Worm (Caenorhabditis elegans) whole organism, L1 larva: ENCODE data around the gene C30G7.3.

ENCODE experiments used
- aha-1 ChIP-seq: fragments of 150-350 bp; optimal IDR thresholded peaks from 2 replicates; lab custom pipeline; 2014; ENCODE audit warnings: missing biosample characterization, missing genetic modification characterization
- alr-1 ChIP-seq: fragments of 200-800 bp; sonication (Bioruptor generic); optimal IDR thresholded peaks from 2 replicates; lab custom pipeline; 2018; ENCODE audit warnings: borderline replicate concordance, mild to moderate bottlenecking, missing genetic modification characterization, missing compliant biosample characterization
- aly-2 ChIP-seq: fragments of 150-350 bp; optimal IDR thresholded peaks from 2 replicates; lab custom pipeline; 2014; ENCODE audit warnings: missing biosample characterization, missing genetic modification characterization
- ama-1 ChIP-seq: fragments of 150-350 bp; optimal IDR thresholded peaks from 2 replicates; lab custom pipeline; 2014
- blmp-1 ChIP-seq: fragments of 150-350 bp; optimal IDR thresholded peaks from 2 replicates; lab custom pipeline; 2014; ENCODE audit warnings: missing biosample characterization, missing genetic modification characterization
- ceh-8 ChIP-seq: fragments of 200-800 bp; sonication (Bioruptor generic); optimal IDR thresholded peaks from 2 replicates; lab custom pipeline; 2018; ENCODE audit warnings: mild to moderate bottlenecking, missing genetic modification characterization, moderate library complexity, missing compliant biosample characterization
- ceh-82 ChIP-seq, 3 experiments: fragments of 150-350 bp in 1 of 3; sonication (generic microtip) in 2 of 3; optimal IDR thresholded peaks; 2 replicates each; lab custom pipeline; 2014 to 2017; ENCODE audit warnings: missing biosample characterization in 3 of 3, missing genetic modification characterization in 3 of 3
- ceh-88 ChIP-seq: fragments of 200-800 bp; sonication (Bioruptor generic); IDR thresholded peaks from 2 replicates; pipeline ENCODE4 v1.3.6; 2022; ENCODE audit warnings: missing genetic modification characterization, missing compliant biosample characterization
- ceh-90 ChIP-seq: sonication (generic microtip); optimal IDR thresholded peaks from 2 replicates; lab custom pipeline; 2016; ENCODE audit warnings: missing genetic modification characterization, missing compliant biosample characterization
- egl-13 ChIP-seq: sonication (generic microtip); optimal IDR thresholded peaks from 2 replicates; lab custom pipeline; 2016; ENCODE audit warnings: missing genotype, missing genetic modification reagents, missing genetic modification characterization, missing compliant biosample characterization
- elt-3 ChIP-seq, 6 experiments: fragments of 150-350 bp in 1 of 6; sonication (generic microtip); optimal IDR thresholded peaks; 2 replicates each; lab custom pipeline; 2017 to 2018; ENCODE audit warnings: missing biosample characterization in 6 of 6, missing genetic modification characterization in 6 of 6, inconsistent platforms in 1 of 6
- fkh-8 ChIP-seq: sonication (generic microtip); optimal IDR thresholded peaks from 2 replicates; lab custom pipeline; 2016; ENCODE audit warnings: mild to moderate bottlenecking, missing genetic modification characterization, missing compliant biosample characterization
- fos-1 ChIP-seq: fragments of 150-350 bp; optimal IDR thresholded peaks from 2 replicates; lab custom pipeline; 2014; ENCODE audit warnings: missing biosample characterization, missing genetic modification characterization
- hlh-4 ChIP-seq: sonication (generic microtip); optimal IDR thresholded peaks from 2 replicates; lab custom pipeline; 2016; ENCODE audit warnings: mild to moderate bottlenecking, missing genetic modification characterization, missing compliant biosample characterization
- irx-1 ChIP-seq: sonication (generic microtip); optimal IDR thresholded peaks from 2 replicates; lab custom pipeline; 2016; ENCODE audit warnings: missing genetic modification characterization, missing compliant biosample characterization
- isw-1 ChIP-seq: fragments of 200-800 bp; sonication (Bioruptor generic); IDR thresholded peaks from 2 replicates; pipeline ENCODE4 v1.3.6; 2022; ENCODE audit warnings: missing genetic modification characterization, missing compliant biosample characterization
- jun-1 ChIP-seq: fragments of 150-350 bp; optimal IDR thresholded peaks from 2 replicates; lab custom pipeline; 2014; ENCODE audit warnings: missing biosample characterization, missing genetic modification reagents, missing genetic modification characterization
- lin-14 ChIP-seq: fragments of 200-800 bp; sonication (Bioruptor generic); optimal IDR thresholded peaks from 2 replicates; lab custom pipeline; 2018; ENCODE audit warnings: mild to moderate bottlenecking, missing genetic modification characterization, moderate library complexity, missing compliant biosample characterization
- mdl-1 ChIP-seq, 2 experiments: fragments of 150-350 bp; optimal IDR thresholded peaks; 2 replicates each; lab custom pipeline; 2014 to 2017; ENCODE audit warnings: missing biosample characterization in 2 of 2, missing genetic modification characterization in 2 of 2, inconsistent platforms in 1 of 2
- nhr-12 ChIP-seq: sonication (generic microtip); optimal IDR thresholded peaks from 2 replicates; lab custom pipeline; 2017; ENCODE audit warnings: missing biosample characterization, missing genetic modification characterization
- nhr-19 ChIP-seq: fragments of 200-800 bp; sonication (Bioruptor generic); conservative IDR thresholded peaks from 2 replicates; pipeline ENCODE4 v1.3.6; 2022; ENCODE audit warnings: missing genetic modification characterization, missing compliant biosample characterization
- nhr-20 ChIP-seq: sonication (generic microtip); optimal IDR thresholded peaks from 2 replicates; lab custom pipeline; 2016; ENCODE audit warnings: mild to moderate bottlenecking, missing genetic modification characterization, missing compliant biosample characterization
- nhr-237 ChIP-seq: fragments of 150-350 bp; optimal IDR thresholded peaks from 2 replicates; lab custom pipeline; 2014; ENCODE audit warnings: missing biosample characterization, missing genetic modification characterization
- nhr-47 ChIP-seq: sonication (generic microtip); optimal IDR thresholded peaks from 2 replicates; lab custom pipeline; 2016; ENCODE audit warnings: mild to moderate bottlenecking, missing genetic modification characterization, moderate library complexity, missing compliant biosample characterization
- nhr-71 ChIP-seq: sonication (generic microtip); optimal IDR thresholded peaks from 2 replicates; lab custom pipeline; 2016; ENCODE audit warnings: mild to moderate bottlenecking, missing genetic modification characterization, moderate library complexity, missing compliant biosample characterization
- nhr-77 ChIP-seq: fragments of 150-350 bp; optimal IDR thresholded peaks from 2 replicates; lab custom pipeline; 2014; ENCODE audit warnings: missing biosample characterization, missing genetic modification characterization
- nhr-85 ChIP-seq: sonication (generic microtip); peaks from one replicate; lab custom pipeline; 2016; ENCODE audit warnings: missing genetic modification characterization, inconsistent platforms, missing compliant biosample characterization
- nhr-90 ChIP-seq: sonication (generic microtip); optimal IDR thresholded peaks from 2 replicates; lab custom pipeline; 2016; ENCODE audit warnings: mild to moderate bottlenecking, missing genetic modification characterization, missing compliant biosample characterization; ENCODE audit not compliant: poor library complexity
- skn-1 ChIP-seq: fragments of 150-350 bp; optimal IDR thresholded peaks from 2 replicates; lab custom pipeline; 2014; ENCODE audit warnings: missing biosample characterization, missing genetic modification characterization
- snpc-4 ChIP-seq: fragments of 150-350 bp; optimal IDR thresholded peaks from 2 replicates; lab custom pipeline; 2014; ENCODE audit warnings: missing biosample characterization, missing genetic modification characterization
- sox-4 ChIP-seq: sonication (generic microtip); optimal IDR thresholded peaks from 2 replicates; lab custom pipeline; 2016; ENCODE audit warnings: missing genetic modification characterization, missing compliant biosample characterization
- sptf-1 ChIP-seq: fragments of 150-350 bp; optimal IDR thresholded peaks from 2 replicates; lab custom pipeline; 2014; ENCODE audit warnings: missing biosample characterization, missing genetic modification characterization
- sup-37 ChIP-seq: fragments of 200-800 bp; sonication (Bioruptor generic); optimal IDR thresholded peaks from 2 replicates; lab custom pipeline; 2018; ENCODE audit warnings: mild to moderate bottlenecking, missing genetic modification characterization, missing compliant biosample characterization
- tbx-2 ChIP-seq: sonication (generic microtip); optimal IDR thresholded peaks from 2 replicates; lab custom pipeline; 2016; ENCODE audit warnings: missing genetic modification characterization, missing compliant biosample characterization
- tlp-1 ChIP-seq: fragments of 150-350 bp; optimal IDR thresholded peaks from 2 replicates; lab custom pipeline; 2014; ENCODE audit warnings: missing biosample characterization, missing genetic modification characterization
- unc-130 ChIP-seq: fragments of 150-350 bp; optimal IDR thresholded peaks from 2 replicates; lab custom pipeline; 2017; ENCODE audit warnings: missing biosample characterization, missing genetic modification characterization, inconsistent platforms
- unc-30 ChIP-seq: sonication (generic microtip); optimal IDR thresholded peaks from 2 replicates; lab custom pipeline; 2017; ENCODE audit warnings: missing biosample characterization, missing genetic modification characterization
- vab-15 ChIP-seq: sonication (generic microtip); optimal IDR thresholded peaks from 2 replicates; lab custom pipeline; 2017; ENCODE audit warnings: missing genotype, mild to moderate bottlenecking, missing genetic modification characterization, missing compliant biosample characterization
- zip-4 ChIP-seq: fragments of 200-800 bp; sonication (Bioruptor generic); optimal IDR thresholded peaks from 2 replicates; lab custom pipeline; 2018; ENCODE audit warnings: mild to moderate bottlenecking, missing genetic modification characterization, moderate library complexity, missing compliant biosample characterization
- ztf-4 ChIP-seq: fragments of 150-350 bp; optimal IDR thresholded peaks from 2 replicates; lab custom pipeline; 2014; ENCODE audit warnings: missing biosample characterization, missing genetic modification characterization

The C30G7.3 gene

DNA sequence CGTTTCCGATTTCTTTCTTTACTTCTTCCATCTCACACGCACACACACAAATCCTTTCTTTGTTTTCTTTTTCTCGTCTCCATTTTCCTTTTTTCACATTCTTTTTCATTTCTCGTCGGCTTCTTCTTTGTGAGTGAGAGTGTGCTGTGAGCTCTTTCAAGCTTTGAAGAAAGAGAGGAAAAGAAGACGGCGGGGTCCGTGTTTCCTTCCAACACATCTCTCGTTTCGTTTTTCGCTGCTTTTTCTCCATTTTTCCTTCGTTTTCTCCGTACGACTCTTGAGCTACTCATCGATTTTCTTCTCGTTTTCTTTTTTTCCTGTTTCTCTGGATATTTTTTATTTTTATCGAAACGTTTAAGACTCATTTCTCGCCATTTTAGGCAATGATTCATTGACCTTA, 15.3 kb downstream of the C30G7.3 start (continued):
- TF ChIP-seq ceh-90 (tag; lab: Kevin White, UChicago) (no peak), nhr-19 (GFP tag; lab: Robert Waterston, UW) (no peak), fos-1 (tag; lab: Kevin White, UChicago) (no peak), ama-1 (lab: Kevin White, UChicago) (no peak), aha-1 (tag; lab: Kevin White, UChicago) (no peak), nhr-12 (tag; lab: Kevin White, UChicago) (no peak), tlp-1 (tag; lab: Kevin White, UChicago) (no peak), nhr-85 (no peak), nhr-77 (tag; lab: Kevin White, UChicago) (no peak), tbx-2 (tag; lab: Kevin White, UChicago) (no peak), ceh-82 (tag; optimal IDR thresholded peaks at IDR 0.05; lab: Kevin White, UChicago) (peak in 1 of 3 experiments; percentile 23), vab-15 (tag; lab: Kevin White, UChicago) (no peak), lin-14 (GFP tag; lab: Kevin White, UChicago) (peak; percentile 86)

DNA sequence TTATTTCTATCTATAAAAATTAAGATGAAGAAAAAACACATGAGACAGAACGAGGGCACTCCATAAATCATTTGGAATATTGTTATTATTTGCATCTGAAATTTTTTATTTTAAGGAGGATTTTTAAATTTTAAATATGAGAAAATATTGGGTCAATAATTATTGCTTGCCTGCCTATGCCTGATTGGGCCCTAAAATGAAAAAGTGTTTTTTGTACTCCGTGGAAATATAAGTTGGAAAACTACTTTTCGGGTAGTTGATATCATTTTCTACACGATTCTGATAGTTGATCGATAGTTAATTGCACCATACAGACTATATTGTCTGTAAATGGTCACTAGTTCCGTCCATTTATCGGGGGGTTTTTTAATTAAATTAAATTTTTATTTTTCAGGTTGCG, 17.3 kb downstream of the C30G7.3 start, which contains the start of gene srg-55:
TSS of gene srg-55 (minus strand) at position 101 of the 400 bp plus-strand sequence.
- TF ChIP-seq sox-4 (tag; lab: Kevin White, UChicago) (no peak), egl-13 (tag; lab: Kevin White, UChicago) (no peak), nhr-90 (no peak), irx-1 (tag; lab: Kevin White, UChicago) (no peak), fkh-8 (tag; lab: Kevin White, UChicago) (no peak), skn-1 (tag; lab: Kevin White, UChicago) (no peak), alr-1 (no peak), isw-1 (no peak), unc-30 (tag; lab: Kevin White, UChicago) (no peak), ceh-8 (GFP tag; lab: Kevin White, UChicago) (no peak), nhr-237 (tag; lab: Kevin White, UChicago) (no peak)

ce11 chrV:14924104-14924503, 21.4 kb downstream of the C30G7.3 start, which contains the start of gene srg-54:
Gene srg-54, minus strand, starts transcription at chrV:14924204.
- no peak for TF ChIP-seq zip-4 (GFP tag; lab: Kevin White, UChicago)
- no peak for TF ChIP-seq hlh-4
- TF ChIP-seq blmp-1 (tag; lab: Kevin White, UChicago) = no peak
- TF ChIP-seq ama-1 (lab: Kevin White, UChicago) = no peak
- no peak for TF ChIP-seq mdl-1 (tag; optimal IDR thresholded peaks at IDR 0.05; lab: Kevin White, UChicago)
- no peak for TF ChIP-seq elt-3 (tag; optimal IDR thresholded peaks at IDR 0.05; lab: Kevin White, UChicago)
- no peak for TF ChIP-seq aly-2 (tag; lab: Kevin White, UChicago)
- TF ChIP-seq unc-130 (tag; lab: Kevin White, UChicago) = no peak
- TF ChIP-seq nhr-90 = no peak
- TF ChIP-seq ceh-88 (GFP tag; lab: Robert Waterston, UW) = no peak
- no peak for TF ChIP-seq sup-37
- TF ChIP-seq nhr-71 (tag; lab: Kevin White, UChicago) = no peak
- TF ChIP-seq jun-1 (tag; lab: Kevin White, UChicago) = no peak
- TF ChIP-seq ztf-4 = no peak
- no peak for TF ChIP-seq tbx-2 (tag; lab: Kevin White, UChicago)
- no peak for TF ChIP-seq nhr-47 (tag; lab: Kevin White, UChicago)

DNA sequence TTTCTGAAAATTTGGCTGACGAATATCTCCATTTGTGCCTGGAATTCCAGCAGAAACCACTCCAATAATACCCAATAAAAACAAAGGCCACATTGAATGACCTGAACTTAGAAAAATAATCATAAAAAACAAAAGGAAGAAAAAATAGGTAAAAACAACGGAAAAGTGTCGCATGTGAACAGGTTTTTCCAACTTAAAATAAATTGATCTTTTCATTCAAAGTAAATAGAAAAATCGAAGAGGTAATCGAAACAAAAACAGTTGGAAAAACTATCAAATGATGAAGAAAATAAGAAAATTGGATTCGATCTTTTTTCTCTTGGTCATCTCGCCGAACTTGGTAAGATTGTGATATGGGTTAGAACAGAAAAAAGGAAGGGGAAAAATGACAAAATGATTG, 24.0 kb downstream of the C30G7.3 start, which contains the start of gene zmp-4:
TSS of gene zmp-4 (minus strand) at position 101 of the 400 bp plus-strand sequence.
- TF ChIP-seq blmp-1 (tag; lab: Kevin White, UChicago) (peak; percentile 34), sptf-1 (tag; lab: Kevin White, UChicago) (no peak), nhr-85 (peak; percentile 37), snpc-4 (no peak), nhr-77 (tag; lab: Kevin White, UChicago) (no peak), nhr-20 (tag; lab: Kevin White, UChicago) (no peak)
